Fruit fly (Drosophila melanogaster) whole organism, prepupa: ENCODE measurements around the gene corn.
A peak's percentile ranks its signal among the peaks of the same experiment; 100 is the strongest.

Experiments
- CG10631 ChIP-seq: fragments of 200-800 bp; sonication (Bioruptor generic); optimal IDR thresholded peaks from 2 replicates; lab custom pipeline; 2016; ENCODE audit warnings: missing biosample characterization, missing genetic modification characterization
- CG10669 ChIP-seq: fragments of 200-800 bp; sonication (Bioruptor generic); optimal IDR thresholded peaks from 3 replicates; lab custom pipeline; 2018; ENCODE audit warnings: missing biosample characterization, mild to moderate bottlenecking, missing genetic modification characterization, moderate library complexity
- CG11294 ChIP-seq: fragments of 200-800 bp; sonication (Bioruptor generic); IDR thresholded peaks from 2 replicates; pipeline ENCODE4 v1.3.6; 2022; ENCODE audit warnings: missing biosample characterization, missing genetic modification characterization
- CG11762 ChIP-seq: fragments of 200-800 bp; sonication (Bioruptor generic); optimal IDR thresholded peaks from 3 replicates; lab custom pipeline; 2016; ENCODE audit warnings: missing biosample characterization, missing genetic modification characterization; ENCODE audit not compliant: insufficient read depth
- CG11902 ChIP-seq: fragments of 200-800 bp; sonication (Bioruptor generic); optimal IDR thresholded peaks from 3 replicates; lab custom pipeline; 2016; ENCODE audit warnings: missing biosample characterization, missing genetic modification characterization
- CG15336 ChIP-seq: fragments of 200-800 bp; sonication (Bioruptor generic); IDR thresholded peaks from 2 replicates; pipeline ENCODE4 v1.3.6; 2022; ENCODE audit warnings: missing biosample characterization, missing genetic modification characterization
- CG16779 ChIP-seq: fragments of 200-800 bp; sonication (Bioruptor generic); optimal IDR thresholded peaks from 3 replicates; lab custom pipeline; 2017; ENCODE audit warnings: missing biosample characterization, mild to moderate bottlenecking, missing genetic modification characterization
- CG3032 ChIP-seq: fragments of 200-800 bp; optimal IDR thresholded peaks from 2 replicates; lab custom pipeline; 2019; ENCODE audit warnings: missing biosample characterization, mild to moderate bottlenecking, missing genetic modification characterization, moderate library complexity
- CG31627 ChIP-seq: fragments of 200-800 bp; sonication (Bioruptor generic); optimal IDR thresholded peaks from 3 replicates; lab custom pipeline; 2016; ENCODE audit warnings: missing biosample characterization, missing genetic modification characterization
- CG32006 ChIP-seq: fragments of 200-800 bp; sonication (Bioruptor generic); optimal IDR thresholded peaks from 3 replicates; lab custom pipeline; 2017; ENCODE audit warnings: missing biosample characterization, mild to moderate bottlenecking, missing genetic modification characterization
- CG3919 ChIP-seq: fragments of 200-800 bp; sonication (Bioruptor generic); optimal IDR thresholded peaks from 3 replicates; lab custom pipeline; 2016; ENCODE audit warnings: missing biosample characterization, missing genetic modification characterization
- CG4318 ChIP-seq: fragments of 200-800 bp; sonication (Bioruptor generic); optimal IDR thresholded peaks from 3 replicates; lab custom pipeline; 2017; ENCODE audit warnings: missing biosample characterization, mild to moderate bottlenecking, missing genetic modification characterization
- CG6163 ChIP-seq: fragments of 200-800 bp; sonication (Bioruptor generic); IDR thresholded peaks from 3 replicates; pipeline ENCODE4 v1.3.6; 2022; ENCODE audit warnings: missing biosample characterization, missing genetic modification characterization
- CG6792 ChIP-seq: fragments of 200-800 bp; sonication (Bioruptor generic); optimal IDR thresholded peaks from 3 replicates; lab custom pipeline; 2016; ENCODE audit warnings: missing biosample characterization, missing genetic modification characterization
- CG6808 ChIP-seq: fragments of 200-800 bp; sonication (Bioruptor generic); optimal IDR thresholded peaks from 3 replicates; lab custom pipeline; 2017; ENCODE audit warnings: missing biosample characterization, missing genetic modification characterization, mild to moderate bottlenecking, moderate library complexity, missing genetic modification reagents
- CG7368 ChIP-seq: fragments of 200-800 bp; sonication (Bioruptor generic); optimal IDR thresholded peaks from 3 replicates; lab custom pipeline; 2016; ENCODE audit warnings: missing biosample characterization, missing genetic modification characterization
- CG8119 ChIP-seq: fragments of 200-800 bp; sonication (Bioruptor generic); IDR thresholded peaks from 3 replicates; pipeline ENCODE4 v1.3.6; 2022; ENCODE audit warnings: missing biosample characterization, missing genetic modification characterization
- CG8319 ChIP-seq: fragments of 200-800 bp; sonication (Bioruptor generic); optimal IDR thresholded peaks from 3 replicates; lab custom pipeline; 2016; ENCODE audit warnings: missing biosample characterization, missing genetic modification characterization
- CG8632 ChIP-seq: fragments of 200-800 bp; sonication (Bioruptor generic); optimal IDR thresholded peaks from 3 replicates; lab custom pipeline; 2016; ENCODE audit warnings: missing biosample characterization, missing genetic modification characterization
- Eip75B ChIP-seq: fragments of 200-800 bp; sonication (Bioruptor generic); optimal IDR thresholded peaks from 3 replicates; lab custom pipeline; 2016; ENCODE audit warnings: missing biosample characterization, missing genetic modification characterization
- Eip78C ChIP-seq: fragments of 200-800 bp; sonication (Bioruptor generic); peaks from one replicate; lab custom pipeline; 2016; ENCODE audit warnings: missing biosample characterization, missing genetic modification characterization
- Eip93F ChIP-seq: fragments of 200-800 bp; sonication (Bioruptor generic); optimal IDR thresholded peaks from 2 replicates; lab custom pipeline; 2016; ENCODE audit warnings: missing biosample characterization, mild to moderate bottlenecking, missing genetic modification characterization
- Ets21C ChIP-seq: fragments of 200-800 bp; sonication (Bioruptor generic); optimal IDR thresholded peaks from 3 replicates; lab custom pipeline; 2016; ENCODE audit warnings: missing biosample characterization, missing genetic modification characterization
- Ets96B ChIP-seq: fragments of 200-800 bp; optimal IDR thresholded peaks from 2 replicates; lab custom pipeline; 2019; ENCODE audit warnings: missing biosample characterization, mild to moderate bottlenecking, missing genetic modification characterization, moderate library complexity
- Gug ChIP-seq: fragments of 200-800 bp; sonication (Bioruptor generic); IDR thresholded peaks from 2 replicates; pipeline ENCODE4 v1.3.6; 2022; ENCODE audit warnings: missing biosample characterization, missing genetic modification characterization
- Lpt ChIP-seq: fragments of 200-800 bp; sonication (Bioruptor generic); optimal IDR thresholded peaks from 3 replicates; lab custom pipeline; 2016; ENCODE audit warnings: missing biosample characterization, missing genetic modification characterization
- Met ChIP-seq: fragments of 200-800 bp; sonication (Bioruptor generic); optimal IDR thresholded peaks from 3 replicates; lab custom pipeline; 2016; ENCODE audit warnings: missing biosample characterization, missing genetic modification characterization
- OdsH ChIP-seq: fragments of 200-800 bp; sonication (Bioruptor generic); optimal IDR thresholded peaks from 3 replicates; lab custom pipeline; 2016; ENCODE audit warnings: missing biosample characterization, missing genetic modification characterization
- Sox102F ChIP-seq: fragments of 200-800 bp; sonication (Bioruptor generic); optimal IDR thresholded peaks from 2 replicates; lab custom pipeline; 2016; ENCODE audit warnings: missing biosample characterization, mild to moderate bottlenecking, missing genetic modification characterization
- Sox14 ChIP-seq: fragments of 200-800 bp; sonication (Bioruptor generic); optimal IDR thresholded peaks from 3 replicates; lab custom pipeline; 2016; ENCODE audit warnings: missing biosample characterization, missing genetic modification characterization
- achi ChIP-seq: fragments of 200-800 bp; sonication (Bioruptor generic); optimal IDR thresholded peaks from 3 replicates; lab custom pipeline; 2016; ENCODE audit warnings: missing biosample characterization, missing genetic modification characterization
- acj6 ChIP-seq: fragments of 200-800 bp; sonication (Bioruptor generic); optimal IDR thresholded peaks from 3 replicates; lab custom pipeline; 2016; ENCODE audit warnings: missing biosample characterization, missing genetic modification characterization
- dac ChIP-seq: fragments of 200-800 bp; sonication (Bioruptor generic); optimal IDR thresholded peaks from 2 replicates; lab custom pipeline; 2017; ENCODE audit warnings: missing biosample characterization, mild to moderate bottlenecking, missing genetic modification characterization
- dsx ChIP-seq: fragments of 200-800 bp; optimal IDR thresholded peaks from 3 replicates; lab custom pipeline; 2019; ENCODE audit warnings: missing biosample characterization, mild to moderate bottlenecking, missing genetic modification characterization, moderate library complexity; ENCODE audit not compliant: poor library complexity, severe bottlenecking
- esn ChIP-seq: fragments of 200-800 bp; sonication (Bioruptor generic); optimal IDR thresholded peaks from 2 replicates; lab custom pipeline; 2016; ENCODE audit warnings: missing biosample characterization, mild to moderate bottlenecking, missing genetic modification characterization, moderate library complexity
- fd59A ChIP-seq: fragments of 200-800 bp; sonication (Bioruptor generic); optimal IDR thresholded peaks from 2 replicates; lab custom pipeline; 2017; ENCODE audit warnings: missing biosample characterization, mild to moderate bottlenecking, missing genetic modification characterization, missing genetic modification reagents
- net ChIP-seq: fragments of 200-800 bp; sonication (Bioruptor generic); optimal IDR thresholded peaks from 3 replicates; lab custom pipeline; 2016; ENCODE audit warnings: missing biosample characterization, missing genetic modification characterization
- pdm3 ChIP-seq: fragments of 200-800 bp; sonication (Bioruptor generic); optimal IDR thresholded peaks from 3 replicates; lab custom pipeline; 2016; ENCODE audit warnings: missing biosample characterization, missing genetic modification characterization
- spab ChIP-seq: fragments of 200-800 bp; sonication (Bioruptor generic); optimal IDR thresholded peaks from 2 replicates; lab custom pipeline; 2017; ENCODE audit warnings: missing biosample characterization, mild to moderate bottlenecking, missing genetic modification characterization, missing genetic modification reagents
- ss ChIP-seq, 2 experiments: fragments of 200-800 bp; sonication (Bioruptor generic); optimal IDR thresholded peaks; 2 replicates in 1 of 2; 3 replicates in 1 of 2; lab custom pipeline; 2017 to 2018; ENCODE audit warnings: mild to moderate bottlenecking in 2 of 2, missing biosample characterization in 2 of 2, missing genetic modification characterization in 2 of 2, moderate library complexity in 1 of 2
- svp ChIP-seq: fragments of 200-800 bp; sonication (Bioruptor generic); peaks from one replicate; lab custom pipeline; 2016; ENCODE audit warnings: missing biosample characterization, missing genetic modification characterization
- topi ChIP-seq: fragments of 200-800 bp; sonication (Bioruptor generic); optimal IDR thresholded peaks from 3 replicates; lab custom pipeline; 2016; ENCODE audit warnings: missing biosample characterization, missing genetic modification characterization
- vri ChIP-seq: fragments of 200-800 bp; sonication (Bioruptor generic); optimal IDR thresholded peaks from 3 replicates; lab custom pipeline; 2016; ENCODE audit warnings: missing biosample characterization, mild to moderate bottlenecking, missing genetic modification characterization

Gene corn

DNA sequence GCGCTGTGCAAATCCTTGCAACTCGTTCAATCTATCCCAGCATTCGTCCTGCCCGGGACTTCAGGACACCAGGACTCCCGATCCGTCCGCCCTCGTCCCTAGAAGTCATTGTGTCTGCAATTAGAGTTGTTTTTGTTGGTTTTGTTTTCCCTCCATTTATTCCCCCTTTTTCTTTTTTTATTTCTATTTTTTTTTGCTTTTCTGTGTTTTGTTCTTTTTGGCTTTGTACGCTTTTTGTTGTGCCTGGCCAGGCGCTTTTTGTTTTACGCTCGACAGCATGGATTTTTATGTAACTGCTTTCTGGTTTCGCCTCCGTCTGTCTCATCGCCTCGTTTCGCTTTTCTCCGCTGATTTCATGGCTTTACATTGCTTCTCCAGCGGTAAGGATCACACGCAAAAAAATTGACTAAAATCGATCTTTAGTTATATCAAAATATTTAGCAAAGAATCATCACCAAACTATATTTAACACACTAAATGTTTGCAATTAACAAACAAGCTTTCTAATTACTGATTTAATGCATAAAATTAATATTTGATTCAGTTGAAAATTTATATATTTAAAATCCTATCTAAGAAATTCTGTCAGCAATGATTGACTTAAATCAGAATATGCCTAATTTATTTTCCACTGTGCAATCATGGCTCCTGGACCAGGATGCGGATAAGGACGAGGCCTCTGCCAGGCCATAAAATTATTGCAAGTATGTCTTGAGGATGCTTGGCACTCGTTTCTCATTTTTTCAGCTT lies 28.0 kb upstream of the corn start (continued):
- TF ChIP-seq CG11762 (GFP tag; lab: Kevin White, UChicago) (no peak), Lpt (GFP tag; lab: Kevin White, UChicago) (no peak), dsx (peak; percentile 23), CG11294 (GFP tag; lab: Robert Waterston, UW) (no peak), spab (GFP tag; lab: Kevin White, UChicago) (peak; percentile 41), Gug (no peak), CG31627 (GFP tag; lab: Kevin White, UChicago) (peak; percentile 27), Ets96B (tag; lab: Kevin White, UChicago) (peak; percentile 40), acj6 (peak; percentile 5), svp (GFP tag; lab: Kevin White, UChicago) (peak; percentile 77), CG7368 (GFP tag; lab: Kevin White, UChicago) (no peak), Sox102F (GFP tag; lab: Kevin White, UChicago) (no peak), Ets21C (no peak), esn (GFP tag; lab: Kevin White, UChicago) (peak; percentile 39), CG8119 (no peak), CG15336 (GFP tag; lab: Robert Waterston, UW) (no peak), Sox14 (GFP tag; lab: Kevin White, UChicago) (no peak), Eip75B (no peak), fd59A (GFP tag; lab: Kevin White, UChicago) (no peak), topi (GFP tag; lab: Kevin White, UChicago) (peak; percentile 18), CG6792 (GFP tag; lab: Kevin White, UChicago) (peak; percentile 22), Met (GFP tag; lab: Kevin White, UChicago) (peak; percentile 31), CG11902 (GFP tag; lab: Kevin White, UChicago) (no peak), CG10669 (GFP tag; lab: Kevin White, UChicago) (peak; percentile 13), CG6163 (GFP tag; lab: Robert Waterston, UW) (no peak; the same call in 2 of the 3 replicates), CG4318 (GFP tag; lab: Kevin White, UChicago) (no peak), dac (GFP tag; lab: Kevin White, UChicago) (no peak), vri (no peak), CG8319 (GFP tag; lab: Kevin White, UChicago) (no peak), CG3919 (GFP tag; lab: Kevin White, UChicago) (peak; percentile 16), pdm3 (GFP tag; lab: Kevin White, UChicago) (peak; percentile 7), OdsH (GFP tag; lab: Kevin White, UChicago) (peak; percentile 7), CG6808 (GFP tag; lab: Kevin White, UChicago) (peak; percentile 15), CG3032 (peak; percentile 44), CG16779 (no peak), Eip78C (GFP tag; lab: Kevin White, UChicago) (peak; percentile 83), net (no peak), Eip93F (no peak), achi (GFP tag; lab: Kevin White, UChicago) (no peak)

DNA sequence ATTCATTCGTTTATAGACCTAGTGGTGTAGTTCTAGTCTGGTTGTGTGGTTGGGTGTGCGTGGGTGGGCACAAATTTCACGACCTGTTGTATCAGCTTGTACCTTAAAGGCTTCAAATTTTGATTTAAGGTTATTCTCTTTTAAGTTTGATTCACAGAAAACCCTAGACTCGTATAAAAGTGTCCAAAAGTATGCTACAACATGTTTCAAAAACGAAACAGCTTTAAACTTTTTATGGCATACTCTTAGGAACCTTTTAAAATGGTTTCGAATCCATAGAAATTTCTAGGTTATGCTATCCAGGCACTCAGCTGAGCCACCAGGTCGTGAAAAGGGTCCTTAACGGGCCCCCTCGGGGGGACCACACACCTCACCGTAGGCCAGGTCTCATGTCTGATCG lies 5.1 kb upstream of the corn start:
- TF ChIP-seq dsx (no peak), CG6792 (GFP tag; lab: Kevin White, UChicago) (no peak), CG32006 (GFP tag; lab: Kevin White, UChicago) (no peak), ss (GFP tag; optimal IDR thresholded peaks at IDR 0.05; lab: Kevin White, UChicago) (no peak), CG8632 (GFP tag; lab: Kevin White, UChicago) (no peak), CG10631 (GFP tag; lab: Kevin White, UChicago) (no peak)
